Fruit fly (Drosophila melanogaster) whole organism, embryonic: Measurements from ENCODE around the gene Zpr1.

Source experiments
- B-H1 ChIP-seq: fragments of 200-800 bp; sonication (Bioruptor generic); IDR thresholded peaks from 3 replicates; pipeline ENCODE4 v1.3.6; 2022; ENCODE audit warnings: missing biosample characterization, missing genetic modification characterization
- CG10209 ChIP-seq: fragments of 200-800 bp; sonication (Bioruptor generic); optimal IDR thresholded peaks from 3 replicates; lab custom pipeline; 2017; ENCODE audit warnings: missing biosample characterization, mild to moderate bottlenecking, missing genetic modification characterization, missing genetic modification reagents
- CG10959 ChIP-seq: fragments of 200-800 bp; sonication (Bioruptor generic); IDR thresholded peaks from 2 replicates; pipeline ENCODE4 v1.3.6; 2022; ENCODE audit warnings: missing biosample characterization, missing genetic modification characterization
- CG11560 ChIP-seq: fragments of 200-800 bp; sonication (Bioruptor generic); IDR thresholded peaks from 3 replicates; pipeline ENCODE4 v1.3.6; 2022; ENCODE audit warnings: missing biosample characterization, missing genetic modification characterization
- CG12942 ChIP-seq: fragments of 200-800 bp; sonication (Bioruptor generic); optimal IDR thresholded peaks from 3 replicates; lab custom pipeline; 2016; ENCODE audit warnings: missing biosample characterization, missing genetic modification characterization
- CG13287 ChIP-seq: fragments of 200-800 bp; sonication (Bioruptor generic); IDR thresholded peaks from 2 replicates; pipeline ENCODE4 v1.3.6; 2022; ENCODE audit warnings: missing biosample characterization, missing genetic modification characterization; ENCODE audit not compliant: partially characterized antibody
- CG15011 ChIP-seq: fragments of 200-800 bp; sonication (Bioruptor generic); optimal IDR thresholded peaks from 3 replicates; lab custom pipeline; 2018; ENCODE audit warnings: missing biosample characterization, mild to moderate bottlenecking, missing genetic modification characterization
- CG17186 ChIP-seq: fragments of 200-800 bp; sonication (Bioruptor generic); optimal IDR thresholded peaks from 3 replicates; lab custom pipeline; 2017; ENCODE audit warnings: missing biosample characterization, missing genetic modification reagents, missing genetic modification characterization
- CG17912 ChIP-seq: fragments of 200-800 bp; sonication (Bioruptor generic); optimal IDR thresholded peaks from 2 replicates; lab custom pipeline; 2018; ENCODE audit warnings: missing biosample characterization, mild to moderate bottlenecking, missing genetic modification characterization
- CG1832 ChIP-seq: fragments of 200-800 bp; sonication (Bioruptor generic); optimal IDR thresholded peaks from 2 replicates; lab custom pipeline; 2017; ENCODE audit warnings: missing biosample characterization, mild to moderate bottlenecking, missing genetic modification characterization, inconsistent platforms
- CG3163 ChIP-seq: fragments of 200-800 bp; sonication (Bioruptor generic); optimal IDR thresholded peaks from 3 replicates; lab custom pipeline; 2016; ENCODE audit warnings: missing biosample characterization, missing genetic modification characterization
- CG32532 ChIP-seq: fragments of 200-800 bp; sonication (Bioruptor generic); IDR thresholded peaks from 2 replicates; pipeline ENCODE4 v1.3.6; 2022; ENCODE audit warnings: missing biosample characterization, missing genetic modification characterization
- CG34376 ChIP-seq: fragments of 200-800 bp; sonication (Bioruptor generic); optimal IDR thresholded peaks from 2 replicates; lab custom pipeline; 2018; ENCODE audit warnings: missing biosample characterization, mild to moderate bottlenecking, missing genetic modification characterization
- CG5180 ChIP-seq: fragments of 200-800 bp; sonication (Bioruptor generic); optimal IDR thresholded peaks from 3 replicates; lab custom pipeline; 2017; ENCODE audit warnings: missing biosample characterization, missing genetic modification characterization, mild to moderate bottlenecking, moderate library complexity, missing genetic modification reagents
- CG8089 ChIP-seq: fragments of 200-800 bp; sonication (Bioruptor generic); optimal IDR thresholded peaks from 3 replicates; lab custom pipeline; 2016; ENCODE audit warnings: missing biosample characterization, missing genetic modification characterization
- CG8924 ChIP-seq: fragments of 200-800 bp; optimal IDR thresholded peaks from 3 replicates; lab custom pipeline; 2019; ENCODE audit warnings: missing biosample characterization, mild to moderate bottlenecking, missing genetic modification characterization, moderate library complexity
- Chrac-16 ChIP-seq: fragments of 200-800 bp; sonication (Bioruptor generic); optimal IDR thresholded peaks from 3 replicates; lab custom pipeline; 2016; ENCODE audit warnings: missing biosample characterization, missing genetic modification characterization
- CkIIα-i1 ChIP-seq: fragments of 200-800 bp; sonication (Bioruptor generic); IDR thresholded peaks from 2 replicates; pipeline ENCODE4 v1.3.6; 2022; ENCODE audit warnings: missing biosample characterization, missing genetic modification characterization
- E2f1 ChIP-seq: fragments of 200-800 bp; sonication (Bioruptor generic); IDR thresholded peaks from 2 replicates; pipeline ENCODE4 v1.3.6; 2022; ENCODE audit warnings: missing biosample characterization, missing genetic modification characterization
- E2f2 ChIP-seq: fragments of 200-800 bp; sonication (Bioruptor generic); IDR thresholded peaks from 2 replicates; pipeline ENCODE4 v1.3.6; 2022; ENCODE audit warnings: missing biosample characterization, missing genetic modification characterization
- GATAe ChIP-seq: fragments of 200-800 bp; sonication (Bioruptor generic); conservative IDR thresholded peaks from 2 replicates; pipeline ENCODE4 v1.3.6; 2022; ENCODE audit warnings: missing biosample characterization, missing genetic modification characterization
- H15 ChIP-seq: fragments of 200-800 bp; sonication (Bioruptor generic); IDR thresholded peaks from 3 replicates; pipeline ENCODE4 v1.3.6; 2022; ENCODE audit warnings: missing biosample characterization, missing genetic modification characterization
- HLHmδ ChIP-seq: fragments of 200-800 bp; sonication (Bioruptor generic); optimal IDR thresholded peaks from 2 replicates; lab custom pipeline; 2018; ENCODE audit warnings: missing biosample characterization, mild to moderate bottlenecking, missing genetic modification characterization, moderate library complexity
- Hmr ChIP-seq: fragments of 200-800 bp; sonication (Bioruptor generic); optimal IDR thresholded peaks from 3 replicates; lab custom pipeline; 2017; ENCODE audit warnings: mild to moderate bottlenecking, missing biosample characterization, missing genetic modification reagents, missing genetic modification characterization
- Hr39 ChIP-seq: fragments of >200 bp; optimal IDR thresholded peaks from 2 replicates; lab custom pipeline; 2017
- Hr51 ChIP-seq, 2 experiments: fragments of 200-800 bp; sonication (Bioruptor generic); optimal IDR thresholded peaks; 2 replicates in 1 of 2; 3 replicates in 1 of 2; lab custom pipeline; 2016 to 2018; ENCODE audit warnings: missing biosample characterization in 2 of 2, missing genetic modification characterization in 2 of 2, mild to moderate bottlenecking in 1 of 2, moderate library complexity in 1 of 2
- MBD-R2 ChIP-seq: fragments of 200-800 bp; sonication (Bioruptor generic); IDR thresholded peaks from 2 replicates; pipeline ENCODE4 v1.3.6; 2022; ENCODE audit warnings: missing biosample characterization, missing genetic modification characterization
- PHDP ChIP-seq: fragments of 200-800 bp; sonication (Bioruptor generic); optimal IDR thresholded peaks from 3 replicates; lab custom pipeline; 2018; ENCODE audit warnings: missing biosample characterization, mild to moderate bottlenecking, missing genetic modification characterization, moderate library complexity
- Pdp1 ChIP-seq, 2 experiments: fragments of 200-800 bp; sonication (Bioruptor generic); optimal IDR thresholded peaks; 3 replicates each; lab custom pipeline; 2016; ENCODE audit warnings: missing biosample characterization in 2 of 2, missing genetic modification characterization in 2 of 2, mild to moderate bottlenecking in 1 of 2, moderate library complexity in 1 of 2
- Ravus ChIP-seq: fragments of 200-800 bp; sonication (Bioruptor generic); IDR thresholded peaks from 2 replicates; pipeline ENCODE4 v1.3.6; 2022; ENCODE audit warnings: missing biosample characterization, missing genetic modification characterization
- Sox100B ChIP-seq: fragments of 200-800 bp; sonication (Bioruptor generic); optimal IDR thresholded peaks from 3 replicates; lab custom pipeline; 2018; ENCODE audit warnings: missing biosample characterization, mild to moderate bottlenecking, missing genetic modification characterization
- Spps ChIP-seq: fragments of 200-800 bp; sonication (Bioruptor generic); optimal IDR thresholded peaks from 2 replicates; lab custom pipeline; 2018; ENCODE audit warnings: missing biosample characterization, mild to moderate bottlenecking, missing genetic modification characterization
- chm ChIP-seq: fragments of 200-800 bp; sonication (Bioruptor generic); IDR thresholded peaks from 2 replicates; pipeline ENCODE4 v1.3.6; 2022; ENCODE audit warnings: missing biosample characterization, missing genetic modification characterization
- dati ChIP-seq: fragments of 200-800 bp; sonication (Bioruptor generic); IDR thresholded peaks from 2 replicates; pipeline ENCODE4 v1.3.6; 2022; ENCODE audit warnings: missing biosample characterization, missing genetic modification characterization
- dm ChIP-seq: fragments of 200-800 bp; sonication (Bioruptor generic); optimal IDR thresholded peaks from 3 replicates; lab custom pipeline; 2016; ENCODE audit warnings: missing biosample characterization, missing genetic modification characterization
- exex ChIP-seq: fragments of 200-800 bp; sonication (Bioruptor generic); optimal IDR thresholded peaks from 4 replicates; lab custom pipeline; 2018; ENCODE audit warnings: missing biosample characterization, mild to moderate bottlenecking, missing genetic modification characterization, moderate library complexity
- fd3F ChIP-seq: fragments of 200-800 bp; sonication (Bioruptor generic); optimal IDR thresholded peaks from 2 replicates; lab custom pipeline; 2018; ENCODE audit warnings: missing biosample characterization, mild to moderate bottlenecking, missing genetic modification characterization, moderate library complexity
- ind ChIP-seq: fragments of 200-800 bp; sonication (Bioruptor generic); optimal IDR thresholded peaks from 3 replicates; lab custom pipeline; 2016; ENCODE audit warnings: missing biosample characterization, missing genetic modification characterization
- kay ChIP-seq: fragments of 200-800 bp; sonication (Bioruptor generic); optimal IDR thresholded peaks from 2 replicates; lab custom pipeline; 2016; ENCODE audit warnings: missing biosample characterization, missing genetic modification characterization
- lab ChIP-seq: fragments of 200-800 bp; sonication (Bioruptor generic); optimal IDR thresholded peaks from 3 replicates; lab custom pipeline; 2017; ENCODE audit warnings: missing biosample characterization, missing genetic modification characterization, mild to moderate bottlenecking, moderate library complexity, missing genetic modification reagents
- lbe ChIP-seq: fragments of 200-800 bp; sonication (Bioruptor generic); optimal IDR thresholded peaks from 2 replicates; lab custom pipeline; 2016; ENCODE audit warnings: missing biosample characterization, mild to moderate bottlenecking, missing genetic modification characterization
- nmo ChIP-seq: fragments of 200-800 bp; sonication (Bioruptor generic); optimal IDR thresholded peaks from 2 replicates; lab custom pipeline; 2018; ENCODE audit warnings: missing biosample characterization, mild to moderate bottlenecking, missing genetic modification characterization, moderate library complexity
- pfk ChIP-seq: fragments of 200-800 bp; sonication (Bioruptor generic); optimal IDR thresholded peaks from 2 replicates; lab custom pipeline; 2018; ENCODE audit warnings: missing biosample characterization, mild to moderate bottlenecking, missing genetic modification characterization, moderate library complexity
- pita ChIP-seq: fragments of 200-800 bp; sonication (Bioruptor generic); optimal IDR thresholded peaks from 2 replicates; lab custom pipeline; 2017; ENCODE audit warnings: missing biosample characterization, mild to moderate bottlenecking, missing genetic modification characterization
- scrt ChIP-seq: fragments of 200-800 bp; sonication (Bioruptor generic); optimal IDR thresholded peaks from 2 replicates; lab custom pipeline; 2018; ENCODE audit warnings: missing biosample characterization, mild to moderate bottlenecking, missing genetic modification characterization, moderate library complexity
- sna ChIP-seq: fragments of 200-800 bp; sonication (Bioruptor generic); IDR thresholded peaks from 2 replicates; pipeline ENCODE4 v1.3.6; 2022; ENCODE audit warnings: missing biosample characterization, missing genetic modification characterization; ENCODE audit not compliant: partially characterized antibody
- tgo ChIP-seq: fragments of 200-800 bp; sonication (Bioruptor generic); IDR thresholded peaks from 3 replicates; pipeline ENCODE4 v1.3.6; 2022; ENCODE audit warnings: missing biosample characterization, missing genetic modification characterization
- ttk ChIP-seq: fragments of 200-800 bp; sonication (Bioruptor generic); IDR thresholded peaks from 2 replicates; pipeline ENCODE4 v2.1.2; 2022; ENCODE audit warnings: missing biosample characterization, missing genetic modification characterization
- vfl ChIP-seq: fragments of 200-800 bp; sonication (Bioruptor generic); optimal IDR thresholded peaks from 2 replicates; lab custom pipeline; 2016; ENCODE audit warnings: missing biosample characterization, missing genetic modification characterization
- wek ChIP-seq: fragments of 200-800 bp; sonication (Bioruptor generic); optimal IDR thresholded peaks from 3 replicates; lab custom pipeline; 2018; ENCODE audit warnings: missing biosample characterization, mild to moderate bottlenecking, missing genetic modification characterization, moderate library complexity
- zen2 ChIP-seq: fragments of 200-800 bp; sonication (Bioruptor generic); IDR thresholded peaks from 3 replicates; pipeline ENCODE4 v1.3.6; 2022; ENCODE audit warnings: missing biosample characterization, missing genetic modification characterization; ENCODE audit not compliant: partially characterized antibody

Zpr1 gene

dm6 chrX:9193604-9194003 lies 31.7 kb upstream of the Zpr1 start, which contains the start of gene CG12106 (continued):
- TF ChIP-seq dati (GFP tag; lab: Robert Waterston, UW) (no peak), CG32532 (GFP tag; lab: Robert Waterston, UW) (no peak; the same call in 1 of the 2 replicates), vfl (GFP tag; lab: Kevin White, UChicago) (no peak), exex (peak; percentile 28), E2f1 (GFP tag; lab: Robert Waterston, UW) (peak; percentile 40), CG13287 (GFP tag; lab: Robert Waterston, UW) (no peak), CkIIα-i1 (GFP tag; lab: Robert Waterston, UW) (no peak), dm (GFP tag; lab: Kevin White, UChicago) (no peak), Spps (no peak), tgo (GFP tag; lab: Robert Waterston, UW) (peak; percentile 62; the same call in 2 of the 3 replicates), scrt (GFP tag; lab: Kevin White, UChicago) (no peak), Chrac-16 (GFP tag; lab: Kevin White, UChicago) (peak; percentile 44), E2f2 (GFP tag; lab: Robert Waterston, UW) (peak; percentile 35; the same call in 1 of the 2 replicates), CG5180 (GFP tag; lab: Kevin White, UChicago) (no peak), HLHmδ (no peak), Ravus (GFP tag; lab: Robert Waterston, UW) (no peak), sna (GFP tag; lab: Robert Waterston, UW) (no peak), Pdp1 (GFP tag; optimal IDR thresholded peaks at IDR 0.05; lab: Kevin White, UChicago) (peak in 1 of 2 experiments; percentile 20), CG1832 (GFP tag; lab: Kevin White, UChicago) (no peak), wek (GFP tag; lab: Kevin White, UChicago) (no peak), CG10959 (no peak), lab (GFP tag; lab: Kevin White, UChicago) (no peak), GATAe (no peak), CG17912 (GFP tag; lab: Kevin White, UChicago) (no peak), CG17186 (GFP tag; lab: Kevin White, UChicago) (peak; percentile 99), ind (GFP tag; lab: Kevin White, UChicago) (peak; percentile 51), B-H1 (0 out of 3 replicates have a peak, but pooled peaks have one; percentile 20), kay (GFP tag; lab: Kevin White, UChicago) (no peak), nmo (GFP tag; lab: Kevin White, UChicago) (peak; percentile 55), CG34376 (peak; percentile 25), pfk (GFP tag; lab: Kevin White, UChicago) (no peak), CG8089 (GFP tag; lab: Kevin White, UChicago) (no peak), CG8924 (tag; lab: Kevin White, UChicago) (peak; percentile 18), PHDP (tag; lab: Kevin White, UChicago) (peak; percentile 43), Hr51 (GFP tag; optimal IDR thresholded peaks at IDR 0.05; lab: Kevin White, UChicago) (peak in 1 of 2 experiments; percentile 48), CG11560 (no peak), CG3163 (GFP tag; lab: Kevin White, UChicago) (no peak), zen2 (no peak), ttk (no peak), H15 (no peak), Hr39 (lab: Kevin White, UChicago) (no peak), chm (no peak), pita (GFP tag; lab: Kevin White, UChicago) (no peak), CG12942 (GFP tag; lab: Kevin White, UChicago) (peak; percentile 34), Sox100B (GFP tag; lab: Kevin White, UChicago) (peak; percentile 8), CG10209 (peak; percentile 12), MBD-R2 (GFP tag; lab: Robert Waterston, UW) (peak; percentile 33; the same call in 1 of the 2 replicates), lbe (GFP tag; lab: Kevin White, UChicago) (peak; percentile 12), CG15011 (no peak), Hmr (no peak), fd3F (GFP tag; lab: Kevin White, UChicago) (peak; percentile 22)
